Worm (Caenorhabditis elegans): ENCODE results near the gene C06H2.7.

Gene C06H2.7

DNA sequence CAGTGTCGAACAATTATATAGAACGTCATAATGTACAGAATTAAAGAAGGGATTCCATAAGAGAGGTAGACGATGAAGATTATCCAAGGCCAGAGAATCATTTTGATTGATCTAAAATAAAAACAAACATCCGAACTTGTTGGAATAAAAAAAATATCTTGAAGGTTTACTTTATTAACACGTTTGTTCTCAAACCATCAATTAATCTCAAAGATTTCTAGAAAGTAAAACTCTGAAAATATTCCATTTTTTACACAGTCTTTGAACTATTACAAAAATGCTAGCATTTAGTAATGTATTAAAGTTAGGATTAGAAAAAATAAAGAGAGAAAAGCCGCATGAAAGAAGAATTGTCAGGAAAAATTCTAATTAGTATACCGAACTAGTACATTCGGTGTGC, 19.9 kb upstream of the C06H2.7 start, which contains the start of gene srg-40:
TSS of gene srg-40 (minus strand) at position 101 of the 400 bp plus-strand sequence.
- no peak for TF ChIP-seq bed-3 (GFP tag; optimal IDR thresholded peaks at IDR 0.05)
- no peak for TF ChIP-seq sem-2 (GFP tag; optimal IDR thresholded peaks at IDR 0.05)
- no peak for TF ChIP-seq ztf-11 (tag; optimal IDR thresholded peaks at IDR 0.05)
- TF ChIP-seq drap-1 (GFP tag; optimal IDR thresholded peaks at IDR 0.05) = no peak
- no peak for TF ChIP-seq lsy-2 (tag; optimal IDR thresholded peaks at IDR 0.05)
- no peak for TF ChIP-seq flh-1 (GFP tag; optimal IDR thresholded peaks at IDR 0.05)
- no peak for TF ChIP-seq unc-62 (GFP tag; optimal IDR thresholded peaks at IDR 0.05)
- no peak for TF ChIP-seq tbx-8 (GFP tag; optimal IDR thresholded peaks at IDR 0.05)
- no peak for TF ChIP-seq ham-2 (GFP tag; optimal IDR thresholded peaks at IDR 0.05)
- no peak for TF ChIP-seq elt-3 (tag; optimal IDR thresholded peaks at IDR 0.05)
- TF ChIP-seq nhr-28 (tag; optimal IDR thresholded peaks at IDR 0.05) = no peak
- no peak for TF ChIP-seq cnd-1 (tag; optimal IDR thresholded peaks at IDR 0.05)
- no peak for TF ChIP-seq ces-1 (GFP tag; optimal IDR thresholded peaks at IDR 0.05)
- TF ChIP-seq nhr-12 (tag; optimal IDR thresholded peaks at IDR 0.05) = no peak
- TF ChIP-seq lin-32 (GFP tag; optimal IDR thresholded peaks at IDR 0.05) = no peak
- TF ChIP-seq mep-1 (tag; optimal IDR thresholded peaks at IDR 0.05) = no peak
- TF ChIP-seq sptf-1 (tag; optimal IDR thresholded peaks at IDR 0.05) = no peak
- TF ChIP-seq mls-2 (tag; optimal IDR thresholded peaks at IDR 0.05) = no peak
- no peak for TF ChIP-seq ceh-83 (GFP tag; optimal IDR thresholded peaks at IDR 0.05)

DNA sequence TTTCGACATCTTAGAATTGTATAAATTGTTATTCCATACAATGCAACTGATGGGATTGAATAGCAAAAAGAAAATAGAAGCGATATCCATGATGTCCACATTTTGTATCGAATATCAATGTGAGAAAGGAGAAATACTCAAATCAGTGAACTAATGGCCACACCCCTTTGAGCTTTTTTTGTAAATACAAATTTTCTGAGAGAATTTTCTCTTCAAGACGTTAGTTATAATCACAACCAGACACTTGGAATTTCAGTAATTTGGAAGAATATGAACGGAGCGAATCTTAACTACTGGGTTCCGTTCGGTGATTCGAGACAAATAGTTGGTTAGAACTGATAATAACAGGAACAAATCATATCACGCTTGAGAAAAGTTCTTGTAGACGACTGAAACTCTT, 17.2 kb upstream of the C06H2.7 start, which contains the start of gene srg-41:
TSS of gene srg-41 (minus strand) at position 101 of the 400 bp plus-strand sequence.
- no peak for TF ChIP-seq ces-1 (GFP tag; optimal IDR thresholded peaks at IDR 0.05)
- TF ChIP-seq hlh-1 (tag; optimal IDR thresholded peaks at IDR 0.05) = no peak
- TF ChIP-seq flh-1 (GFP tag; optimal IDR thresholded peaks at IDR 0.05) = no peak
- no peak for TF ChIP-seq drap-1 (GFP tag; optimal IDR thresholded peaks at IDR 0.05)
- no peak for TF ChIP-seq nhr-2 (tag; optimal IDR thresholded peaks at IDR 0.05)
- no peak for TF ChIP-seq nhr-237 (tag; optimal IDR thresholded peaks at IDR 0.05)
- no peak for TF ChIP-seq ceh-43 (GFP tag; optimal IDR thresholded peaks at IDR 0.05)
- no peak for TF ChIP-seq zip-8 (tag; optimal IDR thresholded peaks at IDR 0.05)
- no peak for TF ChIP-seq ceh-83 (GFP tag; optimal IDR thresholded peaks at IDR 0.05)
- TF ChIP-seq ham-2 (GFP tag; optimal IDR thresholded peaks at IDR 0.05) = no peak

DNA sequence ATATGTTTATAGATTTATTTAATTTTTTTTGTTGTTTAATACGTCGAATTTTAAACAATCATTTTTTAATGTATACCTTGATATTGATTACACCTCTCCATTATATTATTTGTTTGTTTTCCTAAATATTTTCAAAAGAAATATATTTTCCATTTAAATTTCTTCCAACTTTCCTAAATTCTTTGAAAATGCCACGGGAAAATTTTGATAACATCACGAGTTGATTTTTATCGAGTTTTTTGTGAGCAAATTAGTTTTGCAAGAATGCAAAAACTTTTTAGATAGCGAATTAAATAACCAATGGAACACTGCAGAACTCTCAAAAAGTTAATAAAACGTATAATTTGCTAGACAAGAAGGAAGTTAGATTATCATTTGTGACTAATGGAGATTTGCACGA, 13.4 kb upstream of the C06H2.7 start, which contains the start of gene srg-42:
TSS of gene srg-42 (minus strand) at position 101 of the 400 bp plus-strand sequence.
- no peak for TF ChIP-seq lin-13 (tag; optimal IDR thresholded peaks at IDR 0.05)
- TF ChIP-seq unc-120 (tag; optimal IDR thresholded peaks at IDR 0.05; ENCODE audit: poor library complexity, severe bottlenecking) = no peak
- TF ChIP-seq M03D4.4 (tag; optimal IDR thresholded peaks at IDR 0.05) = no peak
- no peak for TF ChIP-seq mab-5 (tag; optimal IDR thresholded peaks at IDR 0.05)
- no peak for TF ChIP-seq mep-1 (tag; optimal IDR thresholded peaks at IDR 0.05)
- TF ChIP-seq pha-4 (tag; optimal IDR thresholded peaks at IDR 0.05) = no peak
- no peak for TF ChIP-seq blmp-1 (tag; optimal IDR thresholded peaks at IDR 0.05)
- TF ChIP-seq nhr-237 (tag; optimal IDR thresholded peaks at IDR 0.05) = no peak
- TF ChIP-seq drap-1 (GFP tag; optimal IDR thresholded peaks at IDR 0.05) = no peak
- TF ChIP-seq ces-1 (GFP tag; optimal IDR thresholded peaks at IDR 0.05) = no peak
- TF ChIP-seq ceh-39 (tag; optimal IDR thresholded peaks at IDR 0.05) = no peak

DNA sequence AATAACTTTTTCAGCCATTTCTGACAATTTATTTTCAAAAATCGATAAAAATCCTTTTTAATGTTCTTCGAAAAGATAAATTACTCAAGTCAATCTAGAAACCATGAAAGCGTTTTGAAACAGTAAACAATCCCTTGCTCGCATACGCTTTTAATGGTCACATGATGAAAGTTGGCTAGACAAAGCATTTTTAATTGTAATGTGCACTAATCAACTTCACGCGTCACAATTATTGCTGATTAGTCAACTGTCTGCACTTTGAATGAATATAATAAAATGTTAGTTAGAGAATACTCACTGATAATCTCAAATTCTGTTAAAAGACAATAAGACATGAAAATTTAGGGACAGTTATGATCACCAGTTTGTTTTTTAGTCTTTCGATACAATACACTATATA, 12.0 kb upstream of the C06H2.7 start:
- TF ChIP-seq nhr-28 (tag; optimal IDR thresholded peaks at IDR 0.05) (no peak), cnd-1 (tag; optimal IDR thresholded peaks at IDR 0.05) (no peak), flh-1 (GFP tag; optimal IDR thresholded peaks at IDR 0.05) (no peak), pha-4 (tag; optimal IDR thresholded peaks at IDR 0.05) (no peak), snpc-4 (tag; optimal IDR thresholded peaks at IDR 0.05) (no peak), nhr-2 (tag; optimal IDR thresholded peaks at IDR 0.05) (no peak), elt-1 (tag; optimal IDR thresholded peaks at IDR 0.05; ENCODE audit: borderline replicate concordance, insufficient read depth) (no peak), nhr-12 (tag; optimal IDR thresholded peaks at IDR 0.05) (no peak), nhr-76 (tag; optimal IDR thresholded peaks at IDR 0.05) (no peak), M03D4.4 (tag; optimal IDR thresholded peaks at IDR 0.05) (no peak), zip-8 (tag; optimal IDR thresholded peaks at IDR 0.05) (no peak), drap-1 (GFP tag; optimal IDR thresholded peaks at IDR 0.05) (no peak), ces-1 (GFP tag; optimal IDR thresholded peaks at IDR 0.05) (no peak)
